Fruit fly (Drosophila melanogaster): ENCODE measurements around the gene alphaTub85E.

The alphaTub85E gene

DNA sequence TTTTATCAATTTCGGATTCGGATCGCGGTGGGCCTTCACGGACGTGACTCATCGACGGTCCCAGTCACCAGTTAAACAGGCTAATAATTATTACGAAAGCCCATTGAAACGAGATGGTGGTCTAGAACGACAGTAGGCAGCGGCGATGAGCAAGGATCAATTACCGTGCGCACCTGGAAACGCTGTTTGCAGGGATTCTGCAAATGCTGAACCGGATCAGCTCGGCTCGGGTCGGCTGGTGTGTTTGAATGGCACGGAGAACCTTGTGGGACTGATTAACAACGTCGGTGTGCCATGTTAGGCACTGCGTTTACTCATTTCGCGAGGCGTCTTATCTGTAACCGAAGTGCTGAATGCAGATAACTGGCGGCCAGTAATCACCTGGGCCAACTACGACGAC is 41.1 kb upstream of the alphaTub85E start, which contains the start of gene Whamy (continued):
- TF ChIP-seq CG14965 (GFP tag; optimal IDR thresholded peaks at IDR 0.05; ENCODE audit: borderline replicate concordance): no peak
- no peak for TF ChIP-seq CG3407 (GFP tag; optimal IDR thresholded peaks at IDR 0.05)
- no peak for TF ChIP-seq luna (GFP tag; optimal IDR thresholded peaks at IDR 0.05)
- no peak for TF ChIP-seq Bdp1 (GFP tag; optimal IDR thresholded peaks at IDR 0.05)
- no peak for TF ChIP-seq pros (GFP tag; optimal IDR thresholded peaks at IDR 0.05)
- TF ChIP-seq yki (optimal IDR thresholded peaks at IDR 0.05): no peak
- no peak for TF ChIP-seq kah (GFP tag; optimal IDR thresholded peaks at IDR 0.05)
- no peak for TF ChIP-seq Camta (GFP tag; optimal IDR thresholded peaks at IDR 0.05)
- no peak for TF ChIP-seq dysf (GFP tag; IDR thresholded peaks at IDR 0.05)
- TF ChIP-seq sens-2 (GFP tag; IDR thresholded peaks at IDR 0.05): no peak
- TF ChIP-seq Tbp (GFP tag; optimal IDR thresholded peaks at IDR 0.05): no peak
- TF ChIP-seq al (GFP tag; IDR thresholded peaks at IDR 0.05): no peak
- peak; percentile 82 for TF ChIP-seq Deaf1 (tag; optimal IDR thresholded peaks at IDR 0.05)
- TF ChIP-seq chinmo (GFP tag; IDR thresholded peaks at IDR 0.05; ENCODE audit: partially characterized antibody): 0 out of 4 replicates have a peak, but pooled peaks have one; percentile 33
- TF ChIP-seq odd (GFP tag; optimal IDR thresholded peaks at IDR 0.05): no peak
- TF ChIP-seq pfk (GFP tag; optimal IDR thresholded peaks at IDR 0.05): no peak
- TF ChIP-seq jumu (GFP tag; optimal IDR thresholded peaks at IDR 0.05): no peak
- peak; percentile 77 for TF ChIP-seq mirr (GFP tag; optimal IDR thresholded peaks at IDR 0.05)
- no peak for TF ChIP-seq peb (GFP tag; IDR thresholded peaks at IDR 0.05)
- TF ChIP-seq esg (GFP tag; conservative IDR thresholded peaks at IDR 0.05): no peak
- peak in 1 of 2 experiments; percentile 9 for TF ChIP-seq Pdp1 (GFP tag; optimal IDR thresholded peaks at IDR 0.05)
- TF ChIP-seq stc (GFP tag; IDR thresholded peaks at IDR 0.05): no peak
- TF ChIP-seq D (optimal IDR thresholded peaks at IDR 0.05): no peak
- no peak for TF ChIP-seq D (GFP tag; optimal IDR thresholded peaks at IDR 0.05)
- no peak for TF ChIP-seq Ssrp (tag; optimal IDR thresholded peaks at IDR 0.05)
- TF ChIP-seq CG6765 (GFP tag; optimal IDR thresholded peaks at IDR 0.05): no peak

DNA sequence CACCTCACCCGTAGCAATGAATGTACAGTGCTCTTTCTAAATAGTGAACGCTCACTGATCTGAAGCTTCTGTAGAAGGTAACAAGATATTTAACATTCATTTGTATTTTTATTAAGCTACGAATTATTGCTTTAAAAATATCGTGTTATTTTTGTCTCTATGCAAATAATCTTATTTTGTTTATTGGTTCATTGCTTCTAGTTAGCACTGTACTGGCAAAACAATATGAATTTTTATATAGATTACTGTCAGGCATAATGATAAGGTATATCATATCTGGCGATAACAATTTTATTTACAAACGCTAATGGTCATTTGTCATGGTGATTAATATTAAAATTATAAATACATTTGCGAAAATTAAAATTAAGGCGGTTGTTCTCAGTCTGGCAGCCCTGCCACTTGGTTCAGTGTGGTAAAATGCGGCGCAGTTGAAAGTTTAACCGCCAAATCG is 38.5 kb upstream of the alphaTub85E start, which contains the start of gene CG9471:
TSS of gene CG9471 (minus strand) at position 24 of the 454 bp plus-strand sequence.
- TF ChIP-seq zf30C (GFP tag; optimal IDR thresholded peaks at IDR 0.05) (no peak), ato (GFP tag; IDR thresholded peaks at IDR 0.05; ENCODE audit: partially characterized antibody) (no peak), Kr (GFP tag; optimal IDR thresholded peaks at IDR 0.05) (no peak), CG14860 (GFP tag; IDR thresholded peaks at IDR 0.05; ENCODE audit: partially characterized antibody) (no peak), CG6765 (GFP tag; optimal IDR thresholded peaks at IDR 0.05) (peak; percentile 88), toy (GFP tag; IDR thresholded peaks at IDR 0.05) (peak; percentile 76; the same call in 1 of the 2 replicates), Rfx (GFP tag; IDR thresholded peaks at IDR 0.05) (peak; percentile 93), Dip3 (GFP tag; optimal IDR thresholded peaks at IDR 0.05) (peak; percentile 94), Xrp1 (GFP tag; IDR thresholded peaks at IDR 0.05) (peak; percentile 95), btn (GFP tag; optimal IDR thresholded peaks at IDR 0.05) (peak; percentile 25), pnt (GFP tag; optimal IDR thresholded peaks at IDR 0.05) (peak; percentile 89), nau (GFP tag; optimal IDR thresholded peaks at IDR 0.05) (peak; percentile 87), Hmx (GFP tag; optimal IDR thresholded peaks at IDR 0.05) (peak; percentile 88), CG3995 (GFP tag; optimal IDR thresholded peaks at IDR 0.05) (peak; percentile 69), CG2129 (GFP tag; IDR thresholded peaks at IDR 0.05; ENCODE audit: partially characterized antibody) (no peak), ab (GFP tag; optimal IDR thresholded peaks at IDR 0.05) (peak; percentile 43), sim (GFP tag; IDR thresholded peaks at IDR 0.05) (peak; percentile 73), Gug (GFP tag; IDR thresholded peaks at IDR 0.05) (peak; percentile 89), CG11695 (GFP tag; IDR thresholded peaks at IDR 0.05) (peak; percentile 92), CG12744 (GFP tag; optimal IDR thresholded peaks at IDR 0.05) (peak; percentile 83), hb (GFP tag; IDR thresholded peaks at IDR 0.05; ENCODE audit: partially characterized antibody) (no peak), Ets97D (GFP tag; optimal IDR thresholded peaks at IDR 0.05) (peak; percentile 70), CG15073 (GFP tag; optimal IDR thresholded peaks at IDR 0.05) (peak; percentile 31), E2f2 (GFP tag; IDR thresholded peaks at IDR 0.05) (peak; percentile 92), chinmo (GFP tag; IDR thresholded peaks at IDR 0.05; ENCODE audit: partially characterized antibody) (no peak), caup (GFP tag; optimal IDR thresholded peaks at IDR 0.05; ENCODE audit: severe bottlenecking) (peak; percentile 87), Chrac-16 (GFP tag; optimal IDR thresholded peaks at IDR 0.05) (peak; percentile 92), CG12659 (GFP tag; optimal IDR thresholded peaks at IDR 0.05) (peak; percentile 93)

Measured in whole organism, embryonic.